Worm (Caenorhabditis elegans) whole organism, L4/young adult: ENCODE measurements around the gene Y37D8A.2.

Experiments used
- dao-5 ChIP-seq: sonication (generic microtip); optimal IDR thresholded peaks from 2 replicates; lab custom pipeline; 2016; ENCODE audit warnings: missing genotype, missing genetic modification characterization, moderate library complexity, missing compliant biosample characterization
- him-1 ChIP-seq: sonication (generic microtip); optimal IDR thresholded peaks from 2 replicates; lab custom pipeline; 2016; ENCODE audit warnings: missing genotype, missing genetic modification reagents, missing genetic modification characterization, missing compliant biosample characterization

DNA sequence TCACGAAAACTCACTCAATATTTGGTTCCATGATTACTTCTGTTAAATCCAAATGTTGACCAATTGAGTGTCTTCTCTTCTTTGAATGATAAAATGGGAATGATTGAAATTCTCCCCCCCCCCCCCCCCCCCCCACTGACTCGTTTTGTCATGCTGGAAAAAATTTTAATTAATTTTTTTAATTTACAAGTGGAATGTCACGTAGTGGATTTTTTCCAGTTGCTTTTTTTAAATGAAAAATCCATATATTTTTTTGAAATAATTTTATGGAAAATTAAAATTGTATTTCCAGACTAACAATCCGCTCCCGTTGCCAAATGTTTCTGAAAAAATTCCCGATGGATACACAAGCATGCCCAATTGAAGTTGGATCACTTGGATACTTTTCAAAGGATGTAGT, 30.6 kb upstream of the Y37D8A.2 start, which contains the start of gene BE10.1:
- no peak for TF ChIP-seq him-1 (tag; lab: Kevin White, UChicago)
- no peak for TF ChIP-seq dao-5 (tag; lab: Kevin White, UChicago)
